Worm (Caenorhabditis elegans): ENCODE data around the gene pals-26.

pals-26 gene

DNA sequence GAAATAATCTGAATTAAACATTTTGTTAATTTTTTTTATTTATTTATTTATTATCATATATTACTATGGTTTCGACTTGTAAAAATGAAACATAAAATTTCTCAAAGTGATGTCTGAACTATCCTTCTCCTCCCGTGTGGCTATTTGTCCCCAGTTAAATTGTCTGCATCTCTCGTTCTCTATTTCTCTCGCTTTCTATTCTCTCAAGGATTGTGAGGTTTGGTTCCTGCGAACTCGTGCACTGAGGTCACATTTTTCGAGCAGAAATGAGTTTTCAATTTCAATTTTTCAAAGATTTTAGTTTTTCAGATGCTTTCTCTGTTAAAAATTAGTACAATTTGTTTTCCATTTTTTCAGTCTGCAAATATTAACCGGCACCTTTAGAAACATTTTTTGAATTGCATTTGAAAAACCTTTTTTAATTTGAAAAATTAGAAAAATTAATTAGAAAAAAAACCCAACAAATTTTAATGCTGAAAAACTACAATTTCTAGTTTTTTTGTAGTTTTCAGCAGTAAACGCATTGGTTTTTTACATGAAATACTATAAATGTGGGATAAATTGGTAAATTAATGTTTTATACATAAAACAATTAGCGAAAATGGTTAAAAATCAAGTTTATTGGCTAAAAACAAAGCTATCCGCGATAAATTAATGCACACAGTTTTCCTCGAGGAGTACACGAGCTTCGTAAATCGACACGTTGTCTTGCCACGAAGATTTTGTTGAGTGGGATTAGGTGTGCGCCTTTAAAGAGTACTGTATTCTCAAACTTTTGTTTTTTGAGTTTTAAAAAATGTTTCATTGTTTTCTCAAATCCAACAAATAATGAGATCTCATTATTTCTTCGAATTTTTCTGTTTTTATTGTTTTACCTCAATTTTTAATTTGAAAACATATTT lies 37.4 kb downstream of the pals-26 start (continued):
- TF ChIP-seq lin-26 (GFP tag; IDR thresholded peaks at IDR 0.05) = no peak
- peak; percentile 45; the same call in 1 of the 2 replicates for TF ChIP-seq hmg-1.2 (GFP tag; IDR thresholded peaks at IDR 0.05)
- TF ChIP-seq dox-1 (GFP tag; IDR thresholded peaks at IDR 0.05) = no peak
- peak; percentile 90 for TF ChIP-seq B0019.2 (GFP tag; conservative IDR thresholded peaks at IDR 0.05)
- TF ChIP-seq unc-130 (GFP tag; optimal IDR thresholded peaks at IDR 0.05) = no peak
- no peak for TF ChIP-seq zfh-2 (GFP tag; conservative IDR thresholded peaks at IDR 0.05)
- no peak for TF ChIP-seq K11D2.4 (GFP tag; IDR thresholded peaks at IDR 0.05)
- TF ChIP-seq ZK185.1 (tag; optimal IDR thresholded peaks at IDR 0.05; ENCODE audit: poor library complexity, severe bottlenecking) = no peak
- no peak for TF ChIP-seq sdz-38 (tag; optimal IDR thresholded peaks at IDR 0.05)
- TF ChIP-seq lin-40 (tag; optimal IDR thresholded peaks at IDR 0.05) = peak; percentile 10
- TF ChIP-seq rcor-1 (GFP tag; IDR thresholded peaks at IDR 0.05) = no peak
- TF ChIP-seq tbp1 (GFP tag; optimal IDR thresholded peaks at IDR 0.05) = peak; percentile 30
- no peak for TF ChIP-seq cebp-2 (GFP tag; IDR thresholded peaks at IDR 0.05)
- TF ChIP-seq lin-35 (GFP tag; optimal IDR thresholded peaks at IDR 0.05) = no peak
- no peak for TF ChIP-seq let-526 (GFP tag; IDR thresholded peaks at IDR 0.05)
- TF ChIP-seq B0035.1 (tag; optimal IDR thresholded peaks at IDR 0.05) = no peak
- TF ChIP-seq attf-5 (GFP tag; optimal IDR thresholded peaks at IDR 0.05) = peak; percentile 38
- TF ChIP-seq xnd-1 (tag; optimal IDR thresholded peaks at IDR 0.05) = peak; percentile 45
- TF ChIP-seq rec-8 (tag; optimal IDR thresholded peaks at IDR 0.05) = no peak
- TF ChIP-seq ekl-4 (GFP tag; IDR thresholded peaks at IDR 0.05) = no peak
- TF ChIP-seq ztf-22 (GFP tag; optimal IDR thresholded peaks at IDR 0.05) = no peak
- no peak for TF ChIP-seq ets-4 (GFP tag; optimal IDR thresholded peaks at IDR 0.05)
- TF ChIP-seq nhr-80 (tag; optimal IDR thresholded peaks at IDR 0.05) = peak; percentile 33
- no peak for TF ChIP-seq nfya-1 (tag; optimal IDR thresholded peaks at IDR 0.05; ENCODE audit: borderline replicate concordance, insufficient read depth)
- TF ChIP-seq lin-54 (GFP tag; optimal IDR thresholded peaks at IDR 0.05) = peak; percentile 23
- no peak for TF ChIP-seq attf-3 (GFP tag; conservative IDR thresholded peaks at IDR 0.05)
- TF ChIP-seq ama-1 (optimal IDR thresholded peaks at IDR 0.05) = no peak
- no peak for TF ChIP-seq ama-1 (GFP tag; optimal IDR thresholded peaks at IDR 0.05)
- TF ChIP-seq snpc-4 (GFP tag; optimal IDR thresholded peaks at IDR 0.05) = no peak
- TF ChIP-seq snpc-4 (tag; optimal IDR thresholded peaks at IDR 0.05) = peak in 2 of 4 experiments; percentile 3 to 6

- TF ChIP-seq aptf-2 (GFP tag; conservative IDR thresholded peaks at IDR 0.05) (no peak), nhr-80 (tag; optimal IDR thresholded peaks at IDR 0.05) (peak; percentile 52)
Observed at ce11 chrIII:4413099-4413498, 38.1 kb downstream of the pals-26 start, which contains the start of gene mpc-1. Gene mpc-1, plus strand, starts transcription at chrIII:4413457.

DNA sequence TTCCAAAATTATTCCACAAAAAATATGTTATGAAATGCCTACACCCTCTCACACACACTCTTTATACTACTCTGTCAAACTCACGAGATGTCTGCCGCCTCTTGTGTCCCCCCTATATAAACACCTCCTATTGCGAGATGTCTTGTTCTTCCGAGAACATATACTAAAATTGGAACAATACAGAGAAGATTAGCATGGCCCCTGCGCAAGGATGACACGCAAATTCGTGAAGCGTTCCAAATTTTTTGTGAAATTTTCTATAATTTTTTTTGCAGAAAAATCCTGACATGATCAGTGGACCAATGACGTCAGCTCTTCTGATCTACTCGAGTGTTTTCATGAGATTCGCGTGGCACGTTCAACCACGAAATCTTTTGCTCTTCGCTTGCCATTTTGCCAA lies 39.1 kb downstream of the pals-26 start:
- TF ChIP-seq tbp1 (GFP tag; optimal IDR thresholded peaks at IDR 0.05) (peak; percentile 80), snpc-3.4 (tag; optimal IDR thresholded peaks at IDR 0.05) (peak; percentile 73), him-1 (tag; optimal IDR thresholded peaks at IDR 0.05) (peak; percentile 60), ztf-18 (tag; optimal IDR thresholded peaks at IDR 0.05) (peak; percentile 34), lin-40 (tag; optimal IDR thresholded peaks at IDR 0.05) (peak; percentile 49), Y53G8AR.9 (GFP tag; conservative IDR thresholded peaks at IDR 0.05) (peak; percentile 68), gei-17 (GFP tag; optimal IDR thresholded peaks at IDR 0.05) (peak; percentile 28), ZK185.1 (tag; optimal IDR thresholded peaks at IDR 0.05; ENCODE audit: poor library complexity, severe bottlenecking) (peak; percentile 38), lin-35 (GFP tag; optimal IDR thresholded peaks at IDR 0.05) (peak in 1 of 3 experiments; percentile 52), C06A6.2 (GFP tag; conservative IDR thresholded peaks at IDR 0.05) (peak; percentile 46; the same call in 1 of the 2 replicates), pbrm-1 (GFP tag; IDR thresholded peaks at IDR 0.05) (peak; percentile 58; the same call in 1 of the 2 replicates), egl-44 (GFP tag; IDR thresholded peaks at IDR 0.05) (peak; percentile 54; the same call in 1 of the 2 replicates), die-1 (tag; optimal IDR thresholded peaks at IDR 0.05) (peak; percentile 2), Y95B8A.8 (GFP tag; IDR thresholded peaks at IDR 0.05) (0 out of 2 replicates have a peak, but pooled peaks have one; percentile 16), mcd-1 (GFP tag; IDR thresholded peaks at IDR 0.05) (peak; percentile 65), repo-1 (tag; optimal IDR thresholded peaks at IDR 0.05) (peak; percentile 54), nfyb-1 (GFP tag; IDR thresholded peaks at IDR 0.05) (peak; percentile 78; the same call in 1 of the 2 replicates), dpff-1 (tag; optimal IDR thresholded peaks at IDR 0.05) (peak; percentile 57)

Measured in whole organism, young adult.